Worm (Caenorhabditis elegans) whole organism, L1 larva: ENCODE data around the gene F14D7.18.

Source experiments
- C04F5.9 ChIP-seq: sonication (generic microtip); optimal IDR thresholded peaks from 2 replicates; lab custom pipeline; 2016; ENCODE audit warnings: missing genetic modification characterization, missing compliant biosample characterization
- Y116A8C.19 ChIP-seq: sonication (generic microtip); optimal IDR thresholded peaks from 2 replicates; lab custom pipeline; 2016; ENCODE audit warnings: missing compliant biosample characterization, missing genetic modification characterization, borderline replicate concordance
- aha-1 ChIP-seq: fragments of 150-350 bp; optimal IDR thresholded peaks from 2 replicates; lab custom pipeline; 2014; ENCODE audit warnings: missing biosample characterization, missing genetic modification characterization
- blmp-1 ChIP-seq: fragments of 150-350 bp; optimal IDR thresholded peaks from 2 replicates; lab custom pipeline; 2014; ENCODE audit warnings: missing biosample characterization, missing genetic modification characterization
- ceh-63 ChIP-seq: fragments of 200-800 bp; sonication (Bioruptor generic); optimal IDR thresholded peaks from 2 replicates; lab custom pipeline; 2018; ENCODE audit warnings: mild to moderate bottlenecking, missing genetic modification characterization, missing compliant biosample characterization
- ceh-88 ChIP-seq: fragments of 200-800 bp; sonication (Bioruptor generic); IDR thresholded peaks from 2 replicates; pipeline ENCODE4 v1.3.6; 2022; ENCODE audit warnings: missing genetic modification characterization, missing compliant biosample characterization
- efl-3 ChIP-seq: fragments of 200-800 bp; sonication (Bioruptor generic); optimal IDR thresholded peaks from 2 replicates; lab custom pipeline; 2018; ENCODE audit warnings: mild to moderate bottlenecking, missing genetic modification characterization, missing compliant biosample characterization
- egl-13 ChIP-seq: sonication (generic microtip); optimal IDR thresholded peaks from 2 replicates; lab custom pipeline; 2016; ENCODE audit warnings: missing genotype, missing genetic modification reagents, missing genetic modification characterization, missing compliant biosample characterization
- elt-3 ChIP-seq, 6 experiments: fragments of 150-350 bp in 1 of 6; sonication (generic microtip); optimal IDR thresholded peaks; 2 replicates each; lab custom pipeline; 2017 to 2018; ENCODE audit warnings: missing biosample characterization in 6 of 6, missing genetic modification characterization in 6 of 6, inconsistent platforms in 1 of 6
- fkh-8 ChIP-seq: sonication (generic microtip); optimal IDR thresholded peaks from 2 replicates; lab custom pipeline; 2016; ENCODE audit warnings: mild to moderate bottlenecking, missing genetic modification characterization, missing compliant biosample characterization
- grh-1 ChIP-seq: fragments of 200-800 bp; sonication (Bioruptor generic); IDR thresholded peaks from 2 replicates; pipeline ENCODE4 v1.3.6; 2022; ENCODE audit warnings: missing genetic modification reagents, missing genetic modification characterization, missing compliant biosample characterization
- lin-13 ChIP-seq: fragments of 150-350 bp; optimal IDR thresholded peaks from 2 replicates; lab custom pipeline; 2014; ENCODE audit warnings: missing biosample characterization, missing genetic modification reagents, missing genetic modification characterization
- lin-14 ChIP-seq: fragments of 200-800 bp; sonication (Bioruptor generic); optimal IDR thresholded peaks from 2 replicates; lab custom pipeline; 2018; ENCODE audit warnings: mild to moderate bottlenecking, missing genetic modification characterization, moderate library complexity, missing compliant biosample characterization
- lin-39 ChIP-seq: fragments of 150-350 bp; optimal IDR thresholded peaks from 2 replicates; lab custom pipeline; 2014; ENCODE audit warnings: missing biosample characterization, missing genetic modification reagents, missing genetic modification characterization
- lsy-2 ChIP-seq, 2 experiments: fragments of 150-350 bp; optimal IDR thresholded peaks; 2 replicates each; lab custom pipeline; 2014; ENCODE audit warnings: missing biosample characterization in 2 of 2, missing genetic modification characterization in 2 of 2
- mdl-1 ChIP-seq, 2 experiments: fragments of 150-350 bp; optimal IDR thresholded peaks; 2 replicates each; lab custom pipeline; 2014 to 2017; ENCODE audit warnings: missing biosample characterization in 2 of 2, missing genetic modification characterization in 2 of 2, inconsistent platforms in 1 of 2
- mep-1 ChIP-seq: fragments of 150-350 bp; optimal IDR thresholded peaks from 2 replicates; lab custom pipeline; 2014; ENCODE audit warnings: missing biosample characterization, missing genetic modification characterization
- nhr-12 ChIP-seq: sonication (generic microtip); optimal IDR thresholded peaks from 2 replicates; lab custom pipeline; 2017; ENCODE audit warnings: missing biosample characterization, missing genetic modification characterization
- nhr-20 ChIP-seq: sonication (generic microtip); optimal IDR thresholded peaks from 2 replicates; lab custom pipeline; 2016; ENCODE audit warnings: mild to moderate bottlenecking, missing genetic modification characterization, missing compliant biosample characterization
- nhr-71 ChIP-seq: sonication (generic microtip); optimal IDR thresholded peaks from 2 replicates; lab custom pipeline; 2016; ENCODE audit warnings: mild to moderate bottlenecking, missing genetic modification characterization, moderate library complexity, missing compliant biosample characterization
- nhr-77 ChIP-seq: fragments of 150-350 bp; optimal IDR thresholded peaks from 2 replicates; lab custom pipeline; 2014; ENCODE audit warnings: missing biosample characterization, missing genetic modification characterization
- nhr-85 ChIP-seq: sonication (generic microtip); peaks from one replicate; lab custom pipeline; 2016; ENCODE audit warnings: missing genetic modification characterization, inconsistent platforms, missing compliant biosample characterization
- nhr-90 ChIP-seq: sonication (generic microtip); optimal IDR thresholded peaks from 2 replicates; lab custom pipeline; 2016; ENCODE audit warnings: mild to moderate bottlenecking, missing genetic modification characterization, missing compliant biosample characterization; ENCODE audit not compliant: poor library complexity
- pag-3 ChIP-seq: sonication (generic microtip); optimal IDR thresholded peaks from 2 replicates; lab custom pipeline; 2017; ENCODE audit warnings: missing genetic modification characterization, mild to moderate bottlenecking, missing compliant biosample characterization, antibody characterized with exemption, borderline replicate concordance; ENCODE audit not compliant: insufficient read depth
- snu-23 ChIP-seq: sonication (generic microtip); optimal IDR thresholded peaks from 2 replicates; lab custom pipeline; 2016; ENCODE audit warnings: missing genetic modification characterization, missing compliant biosample characterization
- sox-4 ChIP-seq: sonication (generic microtip); optimal IDR thresholded peaks from 2 replicates; lab custom pipeline; 2016; ENCODE audit warnings: missing genetic modification characterization, missing compliant biosample characterization
- sptf-1 ChIP-seq: fragments of 150-350 bp; optimal IDR thresholded peaks from 2 replicates; lab custom pipeline; 2014; ENCODE audit warnings: missing biosample characterization, missing genetic modification characterization
- tbx-2 ChIP-seq: sonication (generic microtip); optimal IDR thresholded peaks from 2 replicates; lab custom pipeline; 2016; ENCODE audit warnings: missing genetic modification characterization, missing compliant biosample characterization
- tlp-1 ChIP-seq: fragments of 150-350 bp; optimal IDR thresholded peaks from 2 replicates; lab custom pipeline; 2014; ENCODE audit warnings: missing biosample characterization, missing genetic modification characterization

F14D7.18 gene

DNA sequence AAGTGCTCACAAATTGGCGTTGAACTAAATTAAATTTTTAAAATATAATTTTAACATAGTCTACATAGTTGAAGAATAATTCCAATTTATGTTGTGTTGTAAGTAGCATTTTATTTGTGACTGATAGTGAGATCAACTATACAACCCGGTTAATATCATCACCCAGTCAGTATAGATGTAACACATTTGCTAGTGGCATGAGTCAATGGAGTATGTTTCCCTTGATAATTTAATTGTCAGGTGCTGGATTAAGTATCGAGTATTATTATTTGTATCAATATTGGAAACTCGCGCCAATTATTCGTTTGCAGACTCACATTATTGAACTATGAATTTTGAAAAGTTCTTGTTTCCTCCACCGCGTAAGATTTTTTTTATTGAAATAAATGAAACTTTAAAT lies 44.4 kb upstream of the F14D7.18 start, which contains the start of gene srm-5:
srm-5 (plus strand) TSS at position 301 of the 400 bp plus-strand sequence.
- peak; percentile 7 for TF ChIP-seq nhr-71 (tag; lab: Kevin White, UChicago)
- TF ChIP-seq tlp-1 (tag; lab: Kevin White, UChicago), result no peak
- TF ChIP-seq C04F5.9, result no peak
- TF ChIP-seq fkh-8, result peak; percentile 28

DNA sequence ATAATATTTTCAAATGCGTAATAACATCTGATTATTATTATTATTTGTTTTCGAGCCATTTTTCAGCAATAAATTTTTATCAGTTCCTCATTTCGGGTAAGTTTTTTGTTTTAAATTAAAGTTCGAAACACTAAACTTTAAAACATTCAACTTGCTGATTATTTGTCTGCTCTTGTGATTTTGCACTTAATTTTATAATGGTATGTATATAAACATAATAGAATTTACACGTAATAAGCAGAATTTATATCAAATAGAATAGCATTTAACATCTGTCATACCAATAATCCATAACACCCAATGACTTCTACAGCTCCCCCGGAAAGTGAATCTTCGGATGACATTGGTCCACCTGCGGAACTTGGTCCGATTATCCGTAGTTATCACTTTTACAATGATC lies 42.6 kb upstream of the F14D7.18 start, which contains the start of gene srm-4:
srm-4 (plus strand) TSS at position 301 of the 400 bp plus-strand sequence.
- TF ChIP-seq tbx-2 (tag; lab: Kevin White, UChicago) (no peak), nhr-12 (tag; lab: Kevin White, UChicago) (no peak), lin-13 (GFP tag; lab: Kevin White, UChicago) (no peak), nhr-90 (no peak), mep-1 (tag; lab: Kevin White, UChicago) (no peak), nhr-20 (tag; lab: Kevin White, UChicago) (no peak), lin-14 (GFP tag; lab: Kevin White, UChicago) (no peak), snu-23 (GFP tag; lab: Kevin White, UChicago) (no peak), sox-4 (tag; lab: Kevin White, UChicago) (no peak), Y116A8C.19 (tag; lab: Kevin White, UChicago) (no peak), lin-39 (tag; lab: Kevin White, UChicago) (no peak)

ce11 chrV:14331477-14331876 lies 40.9 kb upstream of the F14D7.18 start, which contains the start of gene F47B8.8:
Gene F47B8.8 (plus strand): TSS chrV:14331733.
- no peak for TF ChIP-seq efl-3 (GFP tag; lab: Kevin White, UChicago)
- TF ChIP-seq lin-14 (GFP tag; lab: Kevin White, UChicago), result peak; percentile 55
- peak in 1 of 6 experiments; percentile 58 for TF ChIP-seq elt-3 (tag; optimal IDR thresholded peaks at IDR 0.05; lab: Kevin White, UChicago)
- no peak for TF ChIP-seq pag-3 (tag; lab: Kevin White, UChicago)
- peak; percentile 36 for TF ChIP-seq snu-23 (GFP tag; lab: Kevin White, UChicago)
- peak; percentile 65 for TF ChIP-seq grh-1 (GFP tag; lab: Robert Waterston, UW)
- no peak for TF ChIP-seq egl-13 (tag; lab: Kevin White, UChicago)
- peak in 1 of 2 experiments; percentile 20 for TF ChIP-seq mdl-1 (tag; optimal IDR thresholded peaks at IDR 0.05; lab: Kevin White, UChicago)
- TF ChIP-seq nhr-85 (tag; lab: Kevin White, UChicago), result peak; percentile 75
- peak; percentile 5 for TF ChIP-seq nhr-71 (tag; lab: Kevin White, UChicago)
- no peak for TF ChIP-seq aha-1
- no peak for TF ChIP-seq nhr-77 (tag; lab: Kevin White, UChicago)
- peak; percentile 73 for TF ChIP-seq blmp-1 (tag; lab: Kevin White, UChicago)

DNA sequence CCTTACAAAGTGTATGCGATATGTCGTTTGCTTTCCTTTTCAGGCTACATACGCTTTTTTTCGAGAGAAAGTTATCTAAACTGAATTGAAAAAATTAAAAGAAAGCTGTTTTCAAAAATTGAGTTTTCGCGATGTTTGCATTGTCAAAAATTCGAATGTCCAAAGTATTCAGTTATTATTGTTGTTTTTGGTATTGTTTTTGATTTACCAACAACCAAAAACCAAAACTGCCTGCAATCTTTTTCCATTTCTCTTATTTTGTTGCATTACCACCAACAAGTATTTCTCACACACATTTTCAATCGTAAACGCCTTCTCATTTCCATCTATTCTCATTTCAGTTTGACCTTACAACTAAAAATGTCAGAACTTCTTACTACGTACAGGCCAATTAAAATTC lies 38.3 kb upstream of the F14D7.18 start, which contains the start of gene pepm-1:
pepm-1 (plus strand) TSS at position 301 of the 400 bp plus-strand sequence.
- TF ChIP-seq sptf-1 (tag; lab: Kevin White, UChicago) (no peak), ceh-88 (no peak), lsy-2 (tag; optimal IDR thresholded peaks at IDR 0.05; lab: Kevin White, UChicago) (no peak), blmp-1 (tag; lab: Kevin White, UChicago) (peak; percentile 13)

- TF ChIP-seq nhr-71 (tag; lab: Kevin White, UChicago), result no peak
- TF ChIP-seq ceh-63 (GFP tag; lab: Kevin White, UChicago), result no peak
- TF ChIP-seq, all 84 proteins: peak for 0
Observed at ce11 chrV:14327776-14328175, 37.2 kb upstream of the F14D7.18 start, which contains the start of gene F47B8.5. Gene F47B8.5 (minus strand): TSS chrV:14327876.
